Fruit fly (Drosophila melanogaster) whole organism, prepupa: Measurements from ENCODE around the gene Nubp2.

Experiments used
- Blimp-1 ChIP-seq: fragments of 200-800 bp; sonication (Bioruptor generic); optimal IDR thresholded peaks from 3 replicates; lab custom pipeline; 2017; ENCODE audit warnings: missing biosample characterization, missing genetic modification characterization, mild to moderate bottlenecking, moderate library complexity, missing genetic modification reagents
- CG10631 ChIP-seq: fragments of 200-800 bp; sonication (Bioruptor generic); optimal IDR thresholded peaks from 2 replicates; lab custom pipeline; 2016; ENCODE audit warnings: missing biosample characterization, missing genetic modification characterization
- CG10669 ChIP-seq: fragments of 200-800 bp; sonication (Bioruptor generic); optimal IDR thresholded peaks from 3 replicates; lab custom pipeline; 2018; ENCODE audit warnings: missing biosample characterization, mild to moderate bottlenecking, missing genetic modification characterization, moderate library complexity
- CG11294 ChIP-seq: fragments of 200-800 bp; sonication (Bioruptor generic); IDR thresholded peaks from 2 replicates; pipeline ENCODE4 v1.3.6; 2022; ENCODE audit warnings: missing biosample characterization, missing genetic modification characterization
- CG11762 ChIP-seq: fragments of 200-800 bp; sonication (Bioruptor generic); optimal IDR thresholded peaks from 3 replicates; lab custom pipeline; 2016; ENCODE audit warnings: missing biosample characterization, missing genetic modification characterization; ENCODE audit not compliant: insufficient read depth
- CG11902 ChIP-seq: fragments of 200-800 bp; sonication (Bioruptor generic); optimal IDR thresholded peaks from 3 replicates; lab custom pipeline; 2016; ENCODE audit warnings: missing biosample characterization, missing genetic modification characterization
- CG1621 ChIP-seq: fragments of 200-800 bp; sonication (Bioruptor generic); optimal IDR thresholded peaks from 3 replicates; lab custom pipeline; 2018; ENCODE audit warnings: missing biosample characterization, mild to moderate bottlenecking, missing genetic modification characterization
- CG16779 ChIP-seq: fragments of 200-800 bp; sonication (Bioruptor generic); optimal IDR thresholded peaks from 3 replicates; lab custom pipeline; 2017; ENCODE audit warnings: missing biosample characterization, mild to moderate bottlenecking, missing genetic modification characterization
- CG31627 ChIP-seq: fragments of 200-800 bp; sonication (Bioruptor generic); optimal IDR thresholded peaks from 3 replicates; lab custom pipeline; 2016; ENCODE audit warnings: missing biosample characterization, missing genetic modification characterization
- CG32006 ChIP-seq: fragments of 200-800 bp; sonication (Bioruptor generic); optimal IDR thresholded peaks from 3 replicates; lab custom pipeline; 2017; ENCODE audit warnings: missing biosample characterization, mild to moderate bottlenecking, missing genetic modification characterization
- CG34406 ChIP-seq: fragments of 200-800 bp; sonication (Bioruptor generic); optimal IDR thresholded peaks from 3 replicates; lab custom pipeline; 2016; ENCODE audit warnings: missing biosample characterization, missing genetic modification characterization
- CG3919 ChIP-seq: fragments of 200-800 bp; sonication (Bioruptor generic); optimal IDR thresholded peaks from 3 replicates; lab custom pipeline; 2016; ENCODE audit warnings: missing biosample characterization, missing genetic modification characterization
- CG4318 ChIP-seq: fragments of 200-800 bp; sonication (Bioruptor generic); optimal IDR thresholded peaks from 3 replicates; lab custom pipeline; 2017; ENCODE audit warnings: missing biosample characterization, mild to moderate bottlenecking, missing genetic modification characterization
- CG6163 ChIP-seq: fragments of 200-800 bp; sonication (Bioruptor generic); IDR thresholded peaks from 3 replicates; pipeline ENCODE4 v1.3.6; 2022; ENCODE audit warnings: missing biosample characterization, missing genetic modification characterization
- CG6276 ChIP-seq: fragments of 200-800 bp; sonication (Bioruptor generic); optimal IDR thresholded peaks from 2 replicates; lab custom pipeline; 2017; ENCODE audit warnings: missing biosample characterization, mild to moderate bottlenecking, missing genetic modification characterization
- CG6792 ChIP-seq: fragments of 200-800 bp; sonication (Bioruptor generic); optimal IDR thresholded peaks from 3 replicates; lab custom pipeline; 2016; ENCODE audit warnings: missing biosample characterization, missing genetic modification characterization
- CG6808 ChIP-seq: fragments of 200-800 bp; sonication (Bioruptor generic); optimal IDR thresholded peaks from 3 replicates; lab custom pipeline; 2017; ENCODE audit warnings: missing biosample characterization, missing genetic modification characterization, mild to moderate bottlenecking, moderate library complexity, missing genetic modification reagents
- CG6854 ChIP-seq: fragments of 200-800 bp; sonication (Bioruptor generic); optimal IDR thresholded peaks from 2 replicates; lab custom pipeline; 2017; ENCODE audit warnings: missing biosample characterization, mild to moderate bottlenecking, missing genetic modification characterization
- CG7368 ChIP-seq: fragments of 200-800 bp; sonication (Bioruptor generic); optimal IDR thresholded peaks from 3 replicates; lab custom pipeline; 2016; ENCODE audit warnings: missing biosample characterization, missing genetic modification characterization
- CG8319 ChIP-seq: fragments of 200-800 bp; sonication (Bioruptor generic); optimal IDR thresholded peaks from 3 replicates; lab custom pipeline; 2016; ENCODE audit warnings: missing biosample characterization, missing genetic modification characterization
- CG8632 ChIP-seq: fragments of 200-800 bp; sonication (Bioruptor generic); optimal IDR thresholded peaks from 3 replicates; lab custom pipeline; 2016; ENCODE audit warnings: missing biosample characterization, missing genetic modification characterization
- Eip75B ChIP-seq: fragments of 200-800 bp; sonication (Bioruptor generic); optimal IDR thresholded peaks from 3 replicates; lab custom pipeline; 2016; ENCODE audit warnings: missing biosample characterization, missing genetic modification characterization
- Eip78C ChIP-seq: fragments of 200-800 bp; sonication (Bioruptor generic); peaks from one replicate; lab custom pipeline; 2016; ENCODE audit warnings: missing biosample characterization, missing genetic modification characterization
- Eip93F ChIP-seq: fragments of 200-800 bp; sonication (Bioruptor generic); optimal IDR thresholded peaks from 2 replicates; lab custom pipeline; 2016; ENCODE audit warnings: missing biosample characterization, mild to moderate bottlenecking, missing genetic modification characterization
- Ets21C ChIP-seq: fragments of 200-800 bp; sonication (Bioruptor generic); optimal IDR thresholded peaks from 3 replicates; lab custom pipeline; 2016; ENCODE audit warnings: missing biosample characterization, missing genetic modification characterization
- Ets96B ChIP-seq: fragments of 200-800 bp; optimal IDR thresholded peaks from 2 replicates; lab custom pipeline; 2019; ENCODE audit warnings: missing biosample characterization, mild to moderate bottlenecking, missing genetic modification characterization, moderate library complexity
- Gug ChIP-seq: fragments of 200-800 bp; sonication (Bioruptor generic); IDR thresholded peaks from 2 replicates; pipeline ENCODE4 v1.3.6; 2022; ENCODE audit warnings: missing biosample characterization, missing genetic modification characterization
- Hr38 ChIP-seq: sonication (Bioruptor generic); optimal IDR thresholded peaks from 2 replicates; lab custom pipeline; 2016; ENCODE audit warnings: missing biosample characterization, missing genetic modification characterization
- Lpt ChIP-seq: fragments of 200-800 bp; sonication (Bioruptor generic); optimal IDR thresholded peaks from 3 replicates; lab custom pipeline; 2016; ENCODE audit warnings: missing biosample characterization, missing genetic modification characterization
- Met ChIP-seq: fragments of 200-800 bp; sonication (Bioruptor generic); optimal IDR thresholded peaks from 3 replicates; lab custom pipeline; 2016; ENCODE audit warnings: missing biosample characterization, missing genetic modification characterization
- Smox ChIP-seq: fragments of 200-800 bp; sonication (Bioruptor generic); optimal IDR thresholded peaks from 3 replicates; lab custom pipeline; 2016; ENCODE audit warnings: missing biosample characterization, missing genetic modification characterization
- Sox102F ChIP-seq: fragments of 200-800 bp; sonication (Bioruptor generic); optimal IDR thresholded peaks from 2 replicates; lab custom pipeline; 2016; ENCODE audit warnings: missing biosample characterization, mild to moderate bottlenecking, missing genetic modification characterization
- Sox14 ChIP-seq: fragments of 200-800 bp; sonication (Bioruptor generic); optimal IDR thresholded peaks from 3 replicates; lab custom pipeline; 2016; ENCODE audit warnings: missing biosample characterization, missing genetic modification characterization
- achi ChIP-seq: fragments of 200-800 bp; sonication (Bioruptor generic); optimal IDR thresholded peaks from 3 replicates; lab custom pipeline; 2016; ENCODE audit warnings: missing biosample characterization, missing genetic modification characterization
- acj6 ChIP-seq: fragments of 200-800 bp; sonication (Bioruptor generic); optimal IDR thresholded peaks from 3 replicates; lab custom pipeline; 2016; ENCODE audit warnings: missing biosample characterization, missing genetic modification characterization
- cyc ChIP-seq: fragments of 200-800 bp; sonication (Bioruptor generic); optimal IDR thresholded peaks from 3 replicates; lab custom pipeline; 2016; ENCODE audit warnings: missing biosample characterization, missing genetic modification characterization
- dac ChIP-seq: fragments of 200-800 bp; sonication (Bioruptor generic); optimal IDR thresholded peaks from 2 replicates; lab custom pipeline; 2017; ENCODE audit warnings: missing biosample characterization, mild to moderate bottlenecking, missing genetic modification characterization
- dsx ChIP-seq: fragments of 200-800 bp; optimal IDR thresholded peaks from 3 replicates; lab custom pipeline; 2019; ENCODE audit warnings: missing biosample characterization, mild to moderate bottlenecking, missing genetic modification characterization, moderate library complexity; ENCODE audit not compliant: poor library complexity, severe bottlenecking
- eg ChIP-seq: fragments of 200-800 bp; sonication (Bioruptor generic); IDR thresholded peaks from 3 replicates; pipeline ENCODE4 v1.3.6; 2022; ENCODE audit warnings: missing biosample characterization, missing genetic modification characterization
- fd59A ChIP-seq: fragments of 200-800 bp; sonication (Bioruptor generic); optimal IDR thresholded peaks from 2 replicates; lab custom pipeline; 2017; ENCODE audit warnings: missing biosample characterization, mild to moderate bottlenecking, missing genetic modification characterization, missing genetic modification reagents
- fkh ChIP-seq: fragments of 200-800 bp; sonication (Bioruptor generic); optimal IDR thresholded peaks from 3 replicates; lab custom pipeline; 2017; ENCODE audit warnings: missing biosample characterization, mild to moderate bottlenecking, missing genetic modification characterization, moderate library complexity
- lz ChIP-seq: fragments of 200-800 bp; sonication (Bioruptor generic); optimal IDR thresholded peaks from 3 replicates; lab custom pipeline; 2016; ENCODE audit warnings: missing biosample characterization, missing genetic modification characterization
- net ChIP-seq: fragments of 200-800 bp; sonication (Bioruptor generic); optimal IDR thresholded peaks from 3 replicates; lab custom pipeline; 2016; ENCODE audit warnings: missing biosample characterization, missing genetic modification characterization
- salr ChIP-seq, 2 experiments: fragments of 200-800 bp; sonication (Bioruptor generic); optimal IDR thresholded peaks; 3 replicates each; lab custom pipeline; 2016 to 2018; ENCODE audit warnings: missing biosample characterization in 2 of 2, missing genetic modification characterization in 2 of 2, mild to moderate bottlenecking in 1 of 2
- spab ChIP-seq: fragments of 200-800 bp; sonication (Bioruptor generic); optimal IDR thresholded peaks from 2 replicates; lab custom pipeline; 2017; ENCODE audit warnings: missing biosample characterization, mild to moderate bottlenecking, missing genetic modification characterization, missing genetic modification reagents
- ss ChIP-seq, 2 experiments: fragments of 200-800 bp; sonication (Bioruptor generic); optimal IDR thresholded peaks; 2 replicates in 1 of 2; 3 replicates in 1 of 2; lab custom pipeline; 2017 to 2018; ENCODE audit warnings: mild to moderate bottlenecking in 2 of 2, missing biosample characterization in 2 of 2, missing genetic modification characterization in 2 of 2, moderate library complexity in 1 of 2
- svp ChIP-seq: fragments of 200-800 bp; sonication (Bioruptor generic); peaks from one replicate; lab custom pipeline; 2016; ENCODE audit warnings: missing biosample characterization, missing genetic modification characterization
- topi ChIP-seq: fragments of 200-800 bp; sonication (Bioruptor generic); optimal IDR thresholded peaks from 3 replicates; lab custom pipeline; 2016; ENCODE audit warnings: missing biosample characterization, missing genetic modification characterization
- vri ChIP-seq: fragments of 200-800 bp; sonication (Bioruptor generic); optimal IDR thresholded peaks from 3 replicates; lab custom pipeline; 2016; ENCODE audit warnings: missing biosample characterization, mild to moderate bottlenecking, missing genetic modification characterization

The Nubp2 gene

DNA sequence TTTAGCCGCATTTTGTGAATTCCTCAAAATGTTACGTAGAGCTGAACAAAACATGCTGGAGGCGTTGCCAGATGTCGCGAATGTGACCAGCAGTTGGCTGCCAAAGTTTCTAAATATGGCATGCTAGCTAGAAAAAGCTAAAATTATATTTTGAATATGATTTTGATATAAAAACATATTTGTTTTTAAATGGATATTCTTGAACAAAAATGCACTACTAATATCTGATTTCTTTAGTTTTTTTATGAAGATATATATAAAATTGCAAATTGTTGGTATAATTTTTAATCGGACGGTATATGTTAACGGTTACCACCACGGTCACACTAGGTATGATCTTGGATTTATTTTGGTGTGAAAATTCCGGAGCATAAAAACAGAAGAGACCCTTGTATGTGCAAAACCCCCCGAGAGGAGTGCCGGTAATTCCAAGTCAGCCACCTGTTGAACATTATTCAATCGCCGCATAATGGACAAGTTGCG lies 5.6 kb upstream of the Nubp2 start, which contains the start of the genes mTerf3 and CG5104 (continued):
- TF ChIP-seq CG11762: no peak
- peak; percentile 15 for TF ChIP-seq CG1621 (tag; lab: Kevin White, UChicago)
- TF ChIP-seq acj6 (GFP tag; lab: Kevin White, UChicago): peak; percentile 20
- no peak for TF ChIP-seq Ets96B (tag; lab: Kevin White, UChicago)
- no peak for TF ChIP-seq Ets21C
- TF ChIP-seq CG6163 (GFP tag; lab: Robert Waterston, UW): no peak
- peak; percentile 23 for TF ChIP-seq Sox14 (GFP tag; lab: Kevin White, UChicago)
- no peak for TF ChIP-seq eg
- TF ChIP-seq CG8319 (GFP tag; lab: Kevin White, UChicago): no peak
- TF ChIP-seq svp (GFP tag; lab: Kevin White, UChicago): peak; percentile 31
- TF ChIP-seq CG11294 (GFP tag; lab: Robert Waterston, UW): no peak
- TF ChIP-seq Lpt: no peak
- peak; percentile 66 for TF ChIP-seq Eip78C
- no peak for TF ChIP-seq spab (GFP tag; lab: Kevin White, UChicago)
- no peak for TF ChIP-seq fkh (GFP tag; lab: Kevin White, UChicago)
- TF ChIP-seq net (GFP tag; lab: Kevin White, UChicago): no peak
- no peak for TF ChIP-seq CG34406
- TF ChIP-seq Blimp-1 (GFP tag; lab: Kevin White, UChicago): no peak
- TF ChIP-seq Eip75B: no peak
- TF ChIP-seq Sox102F (GFP tag; lab: Kevin White, UChicago): no peak
- TF ChIP-seq CG6276 (GFP tag; lab: Kevin White, UChicago): no peak
- TF ChIP-seq fd59A (GFP tag; lab: Kevin White, UChicago): no peak
- TF ChIP-seq CG6808 (GFP tag; lab: Kevin White, UChicago): no peak
- TF ChIP-seq achi: no peak
- TF ChIP-seq CG16779: no peak
- TF ChIP-seq CG31627 (GFP tag; lab: Kevin White, UChicago): peak; percentile 12
- TF ChIP-seq topi (GFP tag; lab: Kevin White, UChicago): no peak
- TF ChIP-seq CG7368: no peak
- no peak for TF ChIP-seq CG4318
- TF ChIP-seq CG6792: no peak
- TF ChIP-seq salr (GFP tag; optimal IDR thresholded peaks at IDR 0.05; lab: Kevin White, UChicago): no peak
- peak; percentile 16 for TF ChIP-seq Eip93F (GFP tag; lab: Kevin White, UChicago)
- TF ChIP-seq CG10631 (GFP tag; lab: Kevin White, UChicago): no peak
- no peak for TF ChIP-seq dac (GFP tag; lab: Kevin White, UChicago)
- no peak for TF ChIP-seq CG32006
- TF ChIP-seq Hr38 (GFP tag; lab: Kevin White, UChicago): no peak
- TF ChIP-seq Met (GFP tag; lab: Kevin White, UChicago): peak; percentile 25
- no peak for TF ChIP-seq CG8632
- TF ChIP-seq lz (GFP tag; lab: Kevin White, UChicago): no peak
- TF ChIP-seq CG11902 (GFP tag; lab: Kevin White, UChicago): no peak

DNA sequence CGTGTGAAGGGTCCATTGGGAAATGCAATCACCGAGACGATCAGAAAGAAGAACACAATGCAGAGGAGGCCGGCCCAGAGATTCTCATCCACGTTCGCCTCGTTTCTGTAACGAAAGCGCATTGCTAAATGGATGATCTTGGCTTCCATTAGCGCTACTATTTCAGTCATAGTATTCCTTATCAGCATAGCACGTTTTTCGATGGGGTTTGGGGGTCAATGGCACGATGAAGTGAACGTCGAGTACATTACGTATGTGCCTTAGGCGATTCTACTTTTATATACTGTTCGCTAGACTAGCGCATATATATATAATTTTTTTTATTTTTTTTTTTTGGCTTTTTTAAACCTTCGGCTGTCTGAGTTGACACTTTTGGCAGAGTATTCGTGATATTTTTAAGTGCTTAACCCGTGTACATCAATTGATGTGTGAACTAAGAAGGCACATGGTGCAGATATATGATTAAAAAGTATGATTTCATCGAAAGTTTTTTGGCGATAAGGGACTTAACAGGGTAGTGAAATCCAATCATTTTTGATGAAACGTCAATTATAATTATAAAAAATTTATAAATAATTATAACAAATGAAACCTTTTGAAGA lies 1.9 kb upstream of the Nubp2 start:
- no peak for TF ChIP-seq Gug (GFP tag; lab: Robert Waterston, UW)
- TF ChIP-seq cyc (GFP tag; lab: Kevin White, UChicago): no peak
- TF ChIP-seq CG11762: no peak
- no peak for TF ChIP-seq CG1621 (tag; lab: Kevin White, UChicago)
- TF ChIP-seq lz (GFP tag; lab: Kevin White, UChicago): no peak
- TF ChIP-seq Smox (GFP tag; lab: Kevin White, UChicago): no peak
- TF ChIP-seq Hr38 (GFP tag; lab: Kevin White, UChicago): no peak
- TF ChIP-seq CG6854 (GFP tag; lab: Kevin White, UChicago): no peak
- no peak for TF ChIP-seq CG32006
- TF ChIP-seq CG8319 (GFP tag; lab: Kevin White, UChicago): no peak
- no peak for TF ChIP-seq achi
- TF ChIP-seq CG7368: no peak
- no peak for TF ChIP-seq Sox102F (GFP tag; lab: Kevin White, UChicago)
- TF ChIP-seq Eip78C: peak; percentile 4
- TF ChIP-seq vri (GFP tag; lab: Kevin White, UChicago): peak; percentile 35
- TF ChIP-seq CG3919 (GFP tag; lab: Kevin White, UChicago): no peak
- TF ChIP-seq CG4318: no peak
- TF ChIP-seq ss (GFP tag; optimal IDR thresholded peaks at IDR 0.05; lab: Kevin White, UChicago): no peak
- TF ChIP-seq salr (GFP tag; optimal IDR thresholded peaks at IDR 0.05; lab: Kevin White, UChicago): no peak
- TF ChIP-seq dsx (GFP tag; lab: Kevin White, UChicago): no peak
- TF ChIP-seq CG10669: no peak
- peak; percentile 60 for TF ChIP-seq svp (GFP tag; lab: Kevin White, UChicago)
- TF ChIP-seq Eip93F (GFP tag; lab: Kevin White, UChicago): no peak
